Worm (Caenorhabditis elegans) whole organism, L1 larva: ENCODE results near the gene F10A3.12.

Source experiments
- C34B4.2 ChIP-seq: sonication (generic microtip); optimal IDR thresholded peaks from 2 replicates; lab custom pipeline; 2017; ENCODE audit warnings: mild to moderate bottlenecking, missing genetic modification characterization, missing compliant biosample characterization
- F16B12.6 ChIP-seq: fragments of 150-350 bp; optimal IDR thresholded peaks from 2 replicates; lab custom pipeline; 2014; ENCODE audit warnings: missing biosample characterization, missing genetic modification characterization
- Y116A8C.19 ChIP-seq: sonication (generic microtip); optimal IDR thresholded peaks from 2 replicates; lab custom pipeline; 2016; ENCODE audit warnings: missing compliant biosample characterization, missing genetic modification characterization, borderline replicate concordance
- aly-2 ChIP-seq: fragments of 150-350 bp; optimal IDR thresholded peaks from 2 replicates; lab custom pipeline; 2014; ENCODE audit warnings: missing biosample characterization, missing genetic modification characterization
- ama-1 ChIP-seq: fragments of 150-350 bp; optimal IDR thresholded peaks from 2 replicates; lab custom pipeline; 2014
- ceh-8 ChIP-seq: fragments of 200-800 bp; sonication (Bioruptor generic); optimal IDR thresholded peaks from 2 replicates; lab custom pipeline; 2018; ENCODE audit warnings: mild to moderate bottlenecking, missing genetic modification characterization, moderate library complexity, missing compliant biosample characterization
- ceh-82 ChIP-seq, 3 experiments: fragments of 150-350 bp in 1 of 3; sonication (generic microtip) in 2 of 3; optimal IDR thresholded peaks; 2 replicates each; lab custom pipeline; 2014 to 2017; ENCODE audit warnings: missing biosample characterization in 3 of 3, missing genetic modification characterization in 3 of 3
- ces-1 ChIP-seq: fragments of 150-350 bp; optimal IDR thresholded peaks from 2 replicates; lab custom pipeline; 2014; ENCODE audit warnings: missing biosample characterization, missing genetic modification reagents, missing genetic modification characterization
- dsc-1 ChIP-seq: sonication (generic microtip); optimal IDR thresholded peaks from 2 replicates; lab custom pipeline; 2016; ENCODE audit warnings: mild to moderate bottlenecking, missing genetic modification characterization, missing compliant biosample characterization
- efl-1 ChIP-seq, 4 experiments: fragments of 150-350 bp; optimal IDR thresholded peaks in 3 of 4; peaks in 1 of 4; 1 replicate in 1 of 4; 2 replicates in 3 of 4; lab custom pipeline; 2014; ENCODE audit warnings: missing biosample characterization in 2 of 4, missing genetic modification characterization in 2 of 4, missing genetic modification reagents in 2 of 4
- efl-3 ChIP-seq: fragments of 200-800 bp; sonication (Bioruptor generic); optimal IDR thresholded peaks from 2 replicates; lab custom pipeline; 2018; ENCODE audit warnings: mild to moderate bottlenecking, missing genetic modification characterization, missing compliant biosample characterization
- elt-2 ChIP-seq: sonication (generic microtip); optimal IDR thresholded peaks from 2 replicates; lab custom pipeline; 2016; ENCODE audit warnings: missing genetic modification characterization, mild to moderate bottlenecking, inconsistent platforms, missing compliant biosample characterization, missing genetic modification reagents
- fkh-10 ChIP-seq: sonication (generic microtip); optimal IDR thresholded peaks from 2 replicates; lab custom pipeline; 2017; ENCODE audit warnings: missing biosample characterization, missing genetic modification reagents, missing genetic modification characterization
- fkh-4 ChIP-seq: sonication (generic microtip); optimal IDR thresholded peaks from 2 replicates; lab custom pipeline; 2016; ENCODE audit warnings: missing compliant biosample characterization, missing genetic modification characterization, borderline replicate concordance
- hlh-17 ChIP-seq: fragments of 200-800 bp; sonication (Bioruptor generic); optimal IDR thresholded peaks from 2 replicates; lab custom pipeline; 2018; ENCODE audit warnings: missing genetic modification characterization, mild to moderate bottlenecking, missing compliant biosample characterization, moderate library complexity, borderline replicate concordance
- hlh-4 ChIP-seq: sonication (generic microtip); optimal IDR thresholded peaks from 2 replicates; lab custom pipeline; 2016; ENCODE audit warnings: mild to moderate bottlenecking, missing genetic modification characterization, missing compliant biosample characterization
- irx-1 ChIP-seq: sonication (generic microtip); optimal IDR thresholded peaks from 2 replicates; lab custom pipeline; 2016; ENCODE audit warnings: missing genetic modification characterization, missing compliant biosample characterization
- isw-1 ChIP-seq: fragments of 200-800 bp; sonication (Bioruptor generic); IDR thresholded peaks from 2 replicates; pipeline ENCODE4 v1.3.6; 2022; ENCODE audit warnings: missing genetic modification characterization, missing compliant biosample characterization
- jun-1 ChIP-seq: fragments of 150-350 bp; optimal IDR thresholded peaks from 2 replicates; lab custom pipeline; 2014; ENCODE audit warnings: missing biosample characterization, missing genetic modification reagents, missing genetic modification characterization
- lin-15B ChIP-seq: fragments of 150-350 bp; sonication (generic microtip); optimal IDR thresholded peaks from 3 replicates; lab custom pipeline; 2014; ENCODE audit warnings: missing biosample characterization, missing genetic modification characterization
- lin-35 ChIP-seq, 2 experiments: fragments of 150-350 bp; optimal IDR thresholded peaks; 2 replicates each; lab custom pipeline; 2014; ENCODE audit warnings: missing biosample characterization in 2 of 2, missing genetic modification characterization in 2 of 2, missing genetic modification reagents in 2 of 2
- lin-39 ChIP-seq: fragments of 150-350 bp; optimal IDR thresholded peaks from 2 replicates; lab custom pipeline; 2014; ENCODE audit warnings: missing biosample characterization, missing genetic modification reagents, missing genetic modification characterization
- mab-9 ChIP-seq: fragments of 200-800 bp; sonication (Bioruptor generic); IDR thresholded peaks from 2 replicates; pipeline ENCODE4 v1.3.6; 2022; ENCODE audit warnings: missing genetic modification reagents, missing genetic modification characterization, missing compliant biosample characterization
- mdl-1 ChIP-seq, 2 experiments: fragments of 150-350 bp; optimal IDR thresholded peaks; 2 replicates each; lab custom pipeline; 2014 to 2017; ENCODE audit warnings: missing biosample characterization in 2 of 2, missing genetic modification characterization in 2 of 2, inconsistent platforms in 1 of 2
- mep-1 ChIP-seq: fragments of 150-350 bp; optimal IDR thresholded peaks from 2 replicates; lab custom pipeline; 2014; ENCODE audit warnings: missing biosample characterization, missing genetic modification characterization
- nhr-12 ChIP-seq: sonication (generic microtip); optimal IDR thresholded peaks from 2 replicates; lab custom pipeline; 2017; ENCODE audit warnings: missing biosample characterization, missing genetic modification characterization
- nhr-20 ChIP-seq: sonication (generic microtip); optimal IDR thresholded peaks from 2 replicates; lab custom pipeline; 2016; ENCODE audit warnings: mild to moderate bottlenecking, missing genetic modification characterization, missing compliant biosample characterization
- nhr-237 ChIP-seq: fragments of 150-350 bp; optimal IDR thresholded peaks from 2 replicates; lab custom pipeline; 2014; ENCODE audit warnings: missing biosample characterization, missing genetic modification characterization
- nhr-28 ChIP-seq: fragments of 150-350 bp; optimal IDR thresholded peaks from 2 replicates; lab custom pipeline; 2014; ENCODE audit warnings: missing biosample characterization, missing genetic modification characterization
- nhr-71 ChIP-seq: sonication (generic microtip); optimal IDR thresholded peaks from 2 replicates; lab custom pipeline; 2016; ENCODE audit warnings: mild to moderate bottlenecking, missing genetic modification characterization, moderate library complexity, missing compliant biosample characterization
- nhr-76 ChIP-seq: sonication (generic microtip); optimal IDR thresholded peaks from 2 replicates; lab custom pipeline; 2017; ENCODE audit warnings: missing biosample characterization, missing genetic modification characterization
- nhr-84 ChIP-seq: sonication (generic microtip); optimal IDR thresholded peaks from 2 replicates; lab custom pipeline; 2017; ENCODE audit warnings: missing biosample characterization, missing genetic modification characterization
- nhr-90 ChIP-seq: sonication (generic microtip); optimal IDR thresholded peaks from 2 replicates; lab custom pipeline; 2016; ENCODE audit warnings: mild to moderate bottlenecking, missing genetic modification characterization, missing compliant biosample characterization; ENCODE audit not compliant: poor library complexity
- snu-23 ChIP-seq: sonication (generic microtip); optimal IDR thresholded peaks from 2 replicates; lab custom pipeline; 2016; ENCODE audit warnings: missing genetic modification characterization, missing compliant biosample characterization
- sox-4 ChIP-seq: sonication (generic microtip); optimal IDR thresholded peaks from 2 replicates; lab custom pipeline; 2016; ENCODE audit warnings: missing genetic modification characterization, missing compliant biosample characterization
- sup-37 ChIP-seq: fragments of 200-800 bp; sonication (Bioruptor generic); optimal IDR thresholded peaks from 2 replicates; lab custom pipeline; 2018; ENCODE audit warnings: mild to moderate bottlenecking, missing genetic modification characterization, missing compliant biosample characterization
- swsn-7 ChIP-seq: sonication (generic microtip); optimal IDR thresholded peaks from 2 replicates; lab custom pipeline; 2016; ENCODE audit warnings: missing genetic modification characterization, missing compliant biosample characterization
- unc-62 ChIP-seq: fragments of 150-350 bp; optimal IDR thresholded peaks from 2 replicates; lab custom pipeline; 2014; ENCODE audit warnings: missing biosample characterization, missing genetic modification reagents, missing genetic modification characterization
- xbp-1 ChIP-seq: sonication (generic microtip); optimal IDR thresholded peaks from 2 replicates; lab custom pipeline; 2016; ENCODE audit warnings: missing genetic modification characterization, missing compliant biosample characterization
- zip-4 ChIP-seq: fragments of 200-800 bp; sonication (Bioruptor generic); optimal IDR thresholded peaks from 2 replicates; lab custom pipeline; 2018; ENCODE audit warnings: mild to moderate bottlenecking, missing genetic modification characterization, moderate library complexity, missing compliant biosample characterization
- ztf-11 ChIP-seq, 2 experiments: sonication (generic microtip); optimal IDR thresholded peaks; 2 replicates each; lab custom pipeline; 2016 to 2017; ENCODE audit warnings: missing genetic modification characterization in 2 of 2, missing biosample characterization in 1 of 2, missing compliant biosample characterization in 1 of 2
- ztf-4 ChIP-seq: fragments of 150-350 bp; optimal IDR thresholded peaks from 2 replicates; lab custom pipeline; 2014; ENCODE audit warnings: missing biosample characterization, missing genetic modification characterization

F10A3.12 gene

ce11 chrV:16132215-16132614, 31.6 kb upstream of the F10A3.12 start:
- TF ChIP-seq nhr-237 (tag; lab: Kevin White, UChicago): no peak
- TF ChIP-seq zip-4 (GFP tag; lab: Kevin White, UChicago): peak; percentile 15

ce11 chrV:16132705-16133104, 31.1 kb upstream of the F10A3.12 start, which contains the start of gene fbxa-144:
Gene fbxa-144, minus strand, starts transcription at chrV:16132805.
- TF ChIP-seq efl-3 (no peak), aly-2 (tag; lab: Kevin White, UChicago) (no peak), snu-23 (GFP tag; lab: Kevin White, UChicago) (no peak), ztf-4 (tag; lab: Kevin White, UChicago) (no peak), fkh-4 (tag; lab: Kevin White, UChicago) (no peak), jun-1 (no peak), ama-1 (lab: Kevin White, UChicago) (no peak), nhr-71 (no peak), sup-37 (GFP tag; lab: Kevin White, UChicago) (no peak), swsn-7 (no peak), ceh-82 (tag; optimal IDR thresholded peaks at IDR 0.05; lab: Kevin White, UChicago) (no peak), xbp-1 (tag; lab: Kevin White, UChicago) (no peak), elt-2 (no peak), C34B4.2 (no peak), lin-39 (tag; lab: Kevin White, UChicago) (no peak), nhr-20 (no peak), ztf-11 (tag; optimal IDR thresholded peaks at IDR 0.05; lab: Kevin White, UChicago) (no peak), mdl-1 (tag; optimal IDR thresholded peaks at IDR 0.05; lab: Kevin White, UChicago) (no peak), nhr-28 (no peak)
- TF ChIP-seq, all 84 proteins: peak for 0

- no peak for TF ChIP-seq ces-1 (GFP tag; lab: Kevin White, UChicago)
- no peak for TF ChIP-seq nhr-84
- no peak for TF ChIP-seq sup-37 (GFP tag; lab: Kevin White, UChicago)
- no peak for TF ChIP-seq fkh-10 (GFP tag; lab: Kevin White, UChicago)
- no peak for TF ChIP-seq hlh-17
- no peak for TF ChIP-seq isw-1 (GFP tag; lab: Robert Waterston, UW)
- TF ChIP-seq nhr-76: no peak
- TF ChIP-seq lin-15B: no peak
- no peak for TF ChIP-seq dsc-1 (tag; lab: Kevin White, UChicago)
- TF ChIP-seq hlh-4 (tag; lab: Kevin White, UChicago): no peak
- TF ChIP-seq nhr-90 (tag; lab: Kevin White, UChicago): no peak
- TF ChIP-seq mab-9: no peak
- TF ChIP-seq nhr-237 (tag; lab: Kevin White, UChicago): no peak
- TF ChIP-seq ceh-8 (GFP tag; lab: Kevin White, UChicago): no peak
- TF ChIP-seq F16B12.6 (tag; lab: Kevin White, UChicago): no peak
- no peak for TF ChIP-seq mdl-1 (tag; optimal IDR thresholded peaks at IDR 0.05; lab: Kevin White, UChicago)
Observed at ce11 chrV:16137043-16137442, 26.8 kb upstream of the F10A3.12 start, which contains the start of gene F44G3.7. Gene F44G3.7, minus strand, starts transcription at chrV:16137143.

- TF ChIP-seq efl-1 (optimal IDR thresholded peaks at IDR 0.05; lab: Kevin White, UChicago): no peak
- TF ChIP-seq efl-1 (GFP tag; optimal IDR thresholded peaks at IDR 0.05 in 1 of 2; lab: Kevin White, UChicago): peak in 1 of 2 experiments; percentile 65
- TF ChIP-seq elt-2: peak; percentile 10
- no peak for TF ChIP-seq unc-62 (GFP tag; lab: Kevin White, UChicago)
Observed at ce11 chrV:16139529-16139928, 24.3 kb upstream of the F10A3.12 start, which contains the start of gene clc-11. Gene clc-11, minus strand, starts transcription at chrV:16139629.

- TF ChIP-seq irx-1 (tag; lab: Kevin White, UChicago): no peak
- TF ChIP-seq sox-4 (tag; lab: Kevin White, UChicago): no peak
- no peak for TF ChIP-seq lin-35 (GFP tag; optimal IDR thresholded peaks at IDR 0.05; lab: Kevin White, UChicago)
- no peak for TF ChIP-seq Y116A8C.19
- TF ChIP-seq nhr-12 (tag; lab: Kevin White, UChicago): no peak
- TF ChIP-seq mep-1: no peak
Observed at ce11 chrV:16141071-16141470, 22.7 kb upstream of the F10A3.12 start, which contains the start of gene clc-32. Gene clc-32, minus strand, starts transcription at chrV:16141171.
